Worm (Caenorhabditis elegans) whole organism, L1 larva: ENCODE data around the gene gei-18.
A peak's percentile ranks its signal among the peaks of the same experiment; 100 is the strongest.

Experiments
- C04F5.9 ChIP-seq: sonication (generic microtip); optimal IDR thresholded peaks from 2 replicates; lab custom pipeline; 2016; ENCODE audit warnings: missing genetic modification characterization, missing compliant biosample characterization
- F16B12.6 ChIP-seq: fragments of 150-350 bp; optimal IDR thresholded peaks from 2 replicates; lab custom pipeline; 2014; ENCODE audit warnings: missing biosample characterization, missing genetic modification characterization
- aha-1 ChIP-seq: fragments of 150-350 bp; optimal IDR thresholded peaks from 2 replicates; lab custom pipeline; 2014; ENCODE audit warnings: missing biosample characterization, missing genetic modification characterization
- ceh-8 ChIP-seq: fragments of 200-800 bp; sonication (Bioruptor generic); optimal IDR thresholded peaks from 2 replicates; lab custom pipeline; 2018; ENCODE audit warnings: mild to moderate bottlenecking, missing genetic modification characterization, moderate library complexity, missing compliant biosample characterization
- ces-1 ChIP-seq: fragments of 150-350 bp; optimal IDR thresholded peaks from 2 replicates; lab custom pipeline; 2014; ENCODE audit warnings: missing biosample characterization, missing genetic modification reagents, missing genetic modification characterization
- dpl-1 ChIP-seq, 3 experiments: fragments of 150-350 bp in 2 of 3; sonication (generic microtip) in 1 of 3; optimal IDR thresholded peaks; 2 replicates each; lab custom pipeline; 2014 to 2017; ENCODE audit warnings: missing biosample characterization in 3 of 3, missing genetic modification characterization in 3 of 3, missing genetic modification reagents in 3 of 3
- dsc-1 ChIP-seq: sonication (generic microtip); optimal IDR thresholded peaks from 2 replicates; lab custom pipeline; 2016; ENCODE audit warnings: mild to moderate bottlenecking, missing genetic modification characterization, missing compliant biosample characterization
- efl-3 ChIP-seq: fragments of 200-800 bp; sonication (Bioruptor generic); optimal IDR thresholded peaks from 2 replicates; lab custom pipeline; 2018; ENCODE audit warnings: mild to moderate bottlenecking, missing genetic modification characterization, missing compliant biosample characterization
- egl-13 ChIP-seq: sonication (generic microtip); optimal IDR thresholded peaks from 2 replicates; lab custom pipeline; 2016; ENCODE audit warnings: missing genotype, missing genetic modification reagents, missing genetic modification characterization, missing compliant biosample characterization
- elt-2 ChIP-seq: sonication (generic microtip); optimal IDR thresholded peaks from 2 replicates; lab custom pipeline; 2016; ENCODE audit warnings: missing genetic modification characterization, mild to moderate bottlenecking, inconsistent platforms, missing compliant biosample characterization, missing genetic modification reagents
- elt-3 ChIP-seq, 6 experiments: fragments of 150-350 bp in 1 of 6; sonication (generic microtip); optimal IDR thresholded peaks; 2 replicates each; lab custom pipeline; 2017 to 2018; ENCODE audit warnings: missing biosample characterization in 6 of 6, missing genetic modification characterization in 6 of 6, inconsistent platforms in 1 of 6
- hlh-17 ChIP-seq: fragments of 200-800 bp; sonication (Bioruptor generic); optimal IDR thresholded peaks from 2 replicates; lab custom pipeline; 2018; ENCODE audit warnings: missing genetic modification characterization, mild to moderate bottlenecking, missing compliant biosample characterization, moderate library complexity, borderline replicate concordance
- lin-13 ChIP-seq: fragments of 150-350 bp; optimal IDR thresholded peaks from 2 replicates; lab custom pipeline; 2014; ENCODE audit warnings: missing biosample characterization, missing genetic modification reagents, missing genetic modification characterization
- lin-14 ChIP-seq: fragments of 200-800 bp; sonication (Bioruptor generic); optimal IDR thresholded peaks from 2 replicates; lab custom pipeline; 2018; ENCODE audit warnings: mild to moderate bottlenecking, missing genetic modification characterization, moderate library complexity, missing compliant biosample characterization
- lir-3 ChIP-seq: sonication (generic microtip); optimal IDR thresholded peaks from 2 replicates; lab custom pipeline; 2016; ENCODE audit warnings: mild to moderate bottlenecking, missing genetic modification characterization, moderate library complexity, missing compliant biosample characterization; ENCODE audit not compliant: poor library complexity
- lsy-2 ChIP-seq, 2 experiments: fragments of 150-350 bp; optimal IDR thresholded peaks; 2 replicates each; lab custom pipeline; 2014; ENCODE audit warnings: missing biosample characterization in 2 of 2, missing genetic modification characterization in 2 of 2
- mab-9 ChIP-seq: fragments of 200-800 bp; sonication (Bioruptor generic); IDR thresholded peaks from 2 replicates; pipeline ENCODE4 v1.3.6; 2022; ENCODE audit warnings: missing genetic modification reagents, missing genetic modification characterization, missing compliant biosample characterization
- mdl-1 ChIP-seq, 2 experiments: fragments of 150-350 bp; optimal IDR thresholded peaks; 2 replicates each; lab custom pipeline; 2014 to 2017; ENCODE audit warnings: missing biosample characterization in 2 of 2, missing genetic modification characterization in 2 of 2, inconsistent platforms in 1 of 2
- nhr-12 ChIP-seq: sonication (generic microtip); optimal IDR thresholded peaks from 2 replicates; lab custom pipeline; 2017; ENCODE audit warnings: missing biosample characterization, missing genetic modification characterization
- nhr-47 ChIP-seq: sonication (generic microtip); optimal IDR thresholded peaks from 2 replicates; lab custom pipeline; 2016; ENCODE audit warnings: mild to moderate bottlenecking, missing genetic modification characterization, moderate library complexity, missing compliant biosample characterization
- nhr-84 ChIP-seq: sonication (generic microtip); optimal IDR thresholded peaks from 2 replicates; lab custom pipeline; 2017; ENCODE audit warnings: missing biosample characterization, missing genetic modification characterization
- pag-3 ChIP-seq: sonication (generic microtip); optimal IDR thresholded peaks from 2 replicates; lab custom pipeline; 2017; ENCODE audit warnings: missing genetic modification characterization, mild to moderate bottlenecking, missing compliant biosample characterization, antibody characterized with exemption, borderline replicate concordance; ENCODE audit not compliant: insufficient read depth
- pax-3 ChIP-seq: fragments of 200-800 bp; sonication (Bioruptor generic); optimal IDR thresholded peaks from 2 replicates; lab custom pipeline; 2018; ENCODE audit warnings: mild to moderate bottlenecking, missing genetic modification characterization, moderate library complexity, missing compliant biosample characterization
- rnt-1 ChIP-seq: sonication (generic microtip); optimal IDR thresholded peaks from 2 replicates; lab custom pipeline; 2016; ENCODE audit warnings: mild to moderate bottlenecking, missing genetic modification characterization, moderate library complexity, missing compliant biosample characterization
- sox-4 ChIP-seq: sonication (generic microtip); optimal IDR thresholded peaks from 2 replicates; lab custom pipeline; 2016; ENCODE audit warnings: missing genetic modification characterization, missing compliant biosample characterization
- sup-37 ChIP-seq: fragments of 200-800 bp; sonication (Bioruptor generic); optimal IDR thresholded peaks from 2 replicates; lab custom pipeline; 2018; ENCODE audit warnings: mild to moderate bottlenecking, missing genetic modification characterization, missing compliant biosample characterization
- unc-98 ChIP-seq: fragments of 200-800 bp; sonication (Bioruptor generic); IDR thresholded peaks from 2 replicates; pipeline ENCODE4 v1.3.6; 2022; ENCODE audit warnings: missing genetic modification characterization, missing compliant biosample characterization

Gene gei-18

DNA sequence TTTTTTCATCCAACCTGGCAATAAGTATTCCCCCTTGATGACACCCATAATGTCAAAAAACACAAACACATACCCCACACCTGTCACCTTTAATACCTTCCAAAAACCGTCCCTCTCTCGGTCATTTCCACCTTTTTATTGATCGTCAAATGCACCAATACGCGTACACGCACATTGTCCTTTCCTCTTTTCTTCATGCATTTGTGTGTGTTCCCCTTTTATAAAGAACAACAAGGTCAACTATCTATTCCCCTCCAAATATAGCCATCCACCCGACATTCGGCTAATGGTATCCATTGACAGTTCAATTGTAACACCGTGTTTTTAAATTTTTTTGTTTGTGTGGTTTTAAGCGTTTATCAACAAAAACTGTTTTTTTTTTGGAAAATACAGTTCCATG lies 37.1 kb downstream of the gei-18 start:
- TF ChIP-seq mdl-1 (tag; optimal IDR thresholded peaks at IDR 0.05; lab: Kevin White, UChicago) (no peak), nhr-47 (no peak)
- TF ChIP-seq, all 84 proteins: peak for 0

DNA sequence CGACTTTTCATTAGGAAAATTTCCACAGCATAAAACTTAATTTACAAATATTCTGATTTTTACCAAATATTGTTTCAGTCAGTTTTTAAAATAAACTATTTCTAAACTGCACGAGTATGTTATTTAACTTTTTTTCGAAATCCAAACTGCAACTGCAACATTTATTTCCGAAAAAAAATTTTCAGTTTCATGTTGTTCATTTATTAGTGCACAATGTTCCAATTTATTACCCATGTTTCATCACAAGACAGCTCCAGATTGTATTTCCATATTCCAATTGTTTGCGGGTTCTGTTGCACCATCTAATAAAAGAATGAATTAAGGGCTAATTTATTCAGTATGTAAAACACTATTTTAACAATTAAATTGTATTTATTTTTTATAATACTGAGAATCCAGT lies 40.7 kb downstream of the gei-18 start:
- TF ChIP-seq elt-2 (no peak), nhr-12 (tag; lab: Kevin White, UChicago) (no peak), lsy-2 (tag; optimal IDR thresholded peaks at IDR 0.05; lab: Kevin White, UChicago) (no peak), dpl-1 (GFP tag; optimal IDR thresholded peaks at IDR 0.05; lab: Kevin White, UChicago) (no peak), ces-1 (GFP tag; lab: Kevin White, UChicago) (no peak), F16B12.6 (tag; lab: Kevin White, UChicago) (no peak), elt-3 (tag; optimal IDR thresholded peaks at IDR 0.05; lab: Kevin White, UChicago) (no peak), rnt-1 (tag; lab: Kevin White, UChicago) (no peak), sup-37 (no peak), C04F5.9 (tag; lab: Kevin White, UChicago) (no peak), egl-13 (no peak)

DNA sequence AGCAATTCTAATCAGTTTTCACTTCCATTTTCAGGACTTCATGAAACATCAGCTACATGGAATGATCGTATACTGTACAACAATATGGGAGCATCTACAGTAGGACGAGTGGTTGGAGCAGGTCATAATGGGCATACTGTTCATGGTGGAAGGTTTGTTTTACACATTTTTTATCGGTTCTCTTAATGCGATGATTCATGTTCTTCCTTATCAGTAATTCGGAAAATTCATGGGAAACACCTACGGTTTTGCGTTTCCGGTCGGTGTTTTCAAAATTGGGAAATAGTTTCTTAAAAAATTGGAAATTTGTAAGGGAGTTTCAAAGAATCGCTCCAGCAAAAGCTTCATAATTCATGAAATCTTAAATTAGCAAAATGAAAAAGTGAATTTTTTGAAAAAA lies 41.5 kb downstream of the gei-18 start:
- TF ChIP-seq nhr-47 (no peak), mab-9 (GFP tag; lab: Robert Waterston, UW) (no peak), unc-98 (GFP tag; lab: Robert Waterston, UW) (no peak), elt-2 (peak; percentile 51)

DNA sequence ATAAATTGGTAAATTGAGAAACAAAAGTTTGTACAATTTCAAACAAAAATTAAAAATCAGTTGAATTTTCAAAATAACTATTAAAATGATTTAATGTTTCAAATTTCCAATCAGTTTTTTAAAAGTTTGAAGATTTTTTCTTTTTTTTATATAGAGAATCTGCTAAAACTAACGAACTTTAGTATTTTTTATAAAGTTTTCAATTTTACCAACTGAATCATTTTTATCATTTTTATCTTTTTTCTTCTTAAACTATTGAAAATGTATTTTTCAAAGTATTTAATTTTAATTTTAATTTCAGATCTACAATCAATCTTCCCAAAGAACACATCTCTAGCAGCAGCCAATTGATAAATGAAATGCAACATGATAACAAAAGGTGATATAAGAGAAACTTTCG lies 48.2 kb downstream of the gei-18 start, which contains the start of gene Y37A1A.4:
Gene Y37A1A.4, plus strand, starts transcription at position 301 of the 400 bp plus-strand sequence.
- TF ChIP-seq lin-13 (GFP tag; lab: Kevin White, UChicago) (no peak), nhr-84 (no peak), efl-3 (no peak), lin-14 (GFP tag; lab: Kevin White, UChicago) (no peak), mab-9 (GFP tag; lab: Robert Waterston, UW) (no peak), sox-4 (tag; lab: Kevin White, UChicago) (no peak), ces-1 (GFP tag; lab: Kevin White, UChicago) (no peak), pax-3 (tag; lab: Kevin White, UChicago) (no peak), pag-3 (tag; lab: Kevin White, UChicago) (no peak), dpl-1 (GFP tag; optimal IDR thresholded peaks at IDR 0.05; lab: Kevin White, UChicago) (no peak), hlh-17 (GFP tag; lab: Kevin White, UChicago) (no peak), dsc-1 (no peak), ceh-8 (GFP tag; lab: Kevin White, UChicago) (no peak), lir-3 (tag; lab: Kevin White, UChicago) (no peak), aha-1 (no peak)
